Worm (Caenorhabditis elegans) whole organism, midembryonic: ENCODE results near the gene C05G5.7.

Experiments used
- T22C8.4 ChIP-seq: fragments of 200-800 bp; sonication (Bioruptor generic); IDR thresholded peaks from 2 replicates; pipeline ENCODE4 v1.3.6; 2022; ENCODE audit warnings: missing genetic modification characterization, missing compliant biosample characterization
- cog-1 ChIP-seq: sonication (generic microtip); optimal IDR thresholded peaks from 2 replicates; lab custom pipeline; 2016; ENCODE audit warnings: missing genetic modification characterization, missing compliant biosample characterization
- flt-1 ChIP-seq: fragments of 200-800 bp; sonication (Bioruptor generic); IDR thresholded peaks from 2 replicates; pipeline ENCODE4 v1.3.6; 2022; ENCODE audit warnings: missing genetic modification characterization, missing compliant biosample characterization
- klf-2 ChIP-seq: fragments of 200-800 bp; sonication (Bioruptor generic); conservative IDR thresholded peaks from 2 replicates; pipeline ENCODE4 v1.3.6; 2022; ENCODE audit warnings: missing genetic modification reagents, missing genetic modification characterization, missing compliant biosample characterization
- med-1 ChIP-seq: sonication (generic microtip); optimal IDR thresholded peaks from 2 replicates; lab custom pipeline; 2017; ENCODE audit warnings: missing genetic modification characterization, mild to moderate bottlenecking, missing compliant biosample characterization, antibody characterized with exemption, missing genetic modification reagents; ENCODE audit not compliant: insufficient read depth
- ref-1 ChIP-seq: fragments of 200-800 bp; sonication (Bioruptor generic); conservative IDR thresholded peaks from 2 replicates; pipeline ENCODE4 v1.3.6; 2022; ENCODE audit warnings: missing genetic modification reagents, missing genetic modification characterization, missing compliant biosample characterization
- tab-1 ChIP-seq: fragments of 200-800 bp; sonication (Bioruptor generic); IDR thresholded peaks from 2 replicates; pipeline ENCODE4 v1.3.6; 2022; ENCODE audit warnings: missing genetic modification characterization, missing compliant biosample characterization
- ztf-23 ChIP-seq: fragments of 200-800 bp; sonication (Bioruptor generic); IDR thresholded peaks from 2 replicates; pipeline ENCODE4 v1.3.6; 2022; ENCODE audit warnings: missing genetic modification reagents, missing genetic modification characterization, missing compliant biosample characterization
- ztf-29 ChIP-seq: fragments of 200-800 bp; sonication (Bioruptor generic); IDR thresholded peaks from 2 replicates; pipeline ENCODE4 v1.3.6; 2022; ENCODE audit warnings: missing genetic modification reagents, missing genetic modification characterization, missing compliant biosample characterization

Gene C05G5.7

ce11 chrX:14695892-14696291 is 47.7 kb downstream of the C05G5.7 start:
- no peak for TF ChIP-seq flt-1 (GFP tag; lab: Robert Waterston, UW)
- no peak for TF ChIP-seq T22C8.4 (GFP tag; lab: Robert Waterston, UW)
- TF ChIP-seq ref-1 (GFP tag; lab: Robert Waterston, UW): no peak
- TF ChIP-seq ztf-29 (GFP tag; lab: Robert Waterston, UW): no peak
- TF ChIP-seq cog-1 (tag; lab: Kevin White, UChicago): no peak
- no peak for TF ChIP-seq med-1 (GFP tag; lab: Kevin White, UChicago)
- no peak for TF ChIP-seq ztf-23 (GFP tag; lab: Robert Waterston, UW)
- no peak for TF ChIP-seq klf-2 (GFP tag; lab: Robert Waterston, UW)
- TF ChIP-seq tab-1: no peak

- no peak for TF ChIP-seq klf-2 (GFP tag; lab: Robert Waterston, UW)
- no peak for TF ChIP-seq ref-1 (GFP tag; lab: Robert Waterston, UW)
- TF ChIP-seq med-1 (GFP tag; lab: Kevin White, UChicago): no peak
- TF ChIP-seq T22C8.4 (GFP tag; lab: Robert Waterston, UW): no peak
- TF ChIP-seq tab-1: no peak
- no peak for TF ChIP-seq cog-1 (tag; lab: Kevin White, UChicago)
- TF ChIP-seq ztf-23 (GFP tag; lab: Robert Waterston, UW): no peak
- no peak for TF ChIP-seq ztf-29 (GFP tag; lab: Robert Waterston, UW)
These were observed 48.9 kb downstream of the C05G5.7 start for ce11 chrX:14694633-14695177.
